Fruit fly (Drosophila melanogaster) whole organism: ENCODE results near the gene CG45075.

Experiments used
- pan ChIP-seq: fragments of >200 bp; optimal IDR thresholded peaks from 2 replicates; lab custom pipeline; 2017
- psq ChIP-seq: fragments of >200 bp; optimal IDR thresholded peaks from 2 replicates; lab custom pipeline; 2017

dm6 chr2L:6130522-6131073 lies 39.4 kb downstream of the CG45075 start, which contains the start of the genes B9d2, tctn and CG9222:
- TF ChIP-seq pan (lab: Kevin White, UChicago) (no peak), psq (lab: Kevin White, UChicago) (no peak)
